Worm (Caenorhabditis elegans): ENCODE measurements around the gene dnj-9.

DNA sequence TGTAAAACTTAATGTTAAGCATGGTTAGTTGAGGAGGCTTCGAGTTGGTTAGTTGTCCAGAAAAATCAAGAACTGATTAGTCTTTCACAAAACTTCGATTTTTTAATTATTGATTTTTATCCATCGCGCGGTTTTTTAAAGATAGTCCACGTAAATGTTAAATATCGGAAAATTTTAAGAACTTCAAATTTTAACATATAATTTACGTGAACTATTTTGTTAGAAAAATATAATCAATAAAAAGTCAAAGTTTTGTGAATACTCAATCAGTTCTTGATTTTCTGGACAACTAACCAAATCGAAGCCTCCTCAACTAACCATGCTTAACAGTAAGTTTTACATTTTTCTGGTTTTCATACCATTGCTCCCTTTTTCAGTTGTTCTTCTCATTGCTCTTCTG is 17.1 kb upstream of the dnj-9 start, which contains the start of the genes C33F10.11 and C33F10.1:
- TF ChIP-seq zag-1 (tag; optimal IDR thresholded peaks at IDR 0.05) (no peak), vab-15 (tag; optimal IDR thresholded peaks at IDR 0.05) (no peak), unc-62 (GFP tag; optimal IDR thresholded peaks at IDR 0.05) (no peak), nhr-47 (tag; optimal IDR thresholded peaks at IDR 0.05) (no peak), elt-3 (tag; optimal IDR thresholded peaks at IDR 0.05) (no peak), mef-2 (tag; optimal IDR thresholded peaks at IDR 0.05) (no peak), nhr-237 (tag; optimal IDR thresholded peaks at IDR 0.05) (no peak), nhr-77 (tag; optimal IDR thresholded peaks at IDR 0.05) (no peak)

Data from whole organism, L1 larva.